Worm (Caenorhabditis elegans) whole organism, young adult: Measurements from ENCODE around the gene srsx-8.

Source experiments
- B0035.1 ChIP-seq: sonication (generic microtip); optimal IDR thresholded peaks from 2 replicates; lab custom pipeline; 2016; ENCODE audit warnings: missing genetic modification characterization, mild to moderate bottlenecking, missing compliant biosample characterization, missing genotype, missing genetic modification reagents
- C06A6.2 ChIP-seq: fragments of 200-800 bp; sonication (Bioruptor generic); conservative IDR thresholded peaks from 2 replicates; pipeline ENCODE4 v1.3.6; 2022; ENCODE audit warnings: missing genetic modification characterization, missing compliant biosample characterization
- D2030.7 ChIP-seq: fragments of 200-800 bp; sonication (Bioruptor generic); IDR thresholded peaks from 2 replicates; pipeline ENCODE4 v1.3.6; 2022; ENCODE audit warnings: missing genetic modification reagents, missing genetic modification characterization, missing compliant biosample characterization
- F23B12.7 ChIP-seq: sonication (generic microtip); optimal IDR thresholded peaks from 2 replicates; lab custom pipeline; 2017; ENCODE audit warnings: missing genetic modification characterization, mild to moderate bottlenecking, missing compliant biosample characterization, antibody characterized with exemption, moderate library complexity; ENCODE audit not compliant: insufficient read depth
- F49E8.2 ChIP-seq: sonication (generic microtip); optimal IDR thresholded peaks from 3 replicates; lab custom pipeline; 2017; ENCODE audit warnings: missing genetic modification characterization, mild to moderate bottlenecking, missing compliant biosample characterization, antibody characterized with exemption, moderate library complexity; ENCODE audit not compliant: insufficient read depth
- F52B5.7 ChIP-seq: sonication (generic microtip); optimal IDR thresholded peaks from 2 replicates; lab custom pipeline; 2016; ENCODE audit warnings: mild to moderate bottlenecking, missing genetic modification characterization, missing compliant biosample characterization
- F55B11.4 ChIP-seq: sonication (generic microtip); optimal IDR thresholded peaks from 2 replicates; lab custom pipeline; 2016; ENCODE audit warnings: missing compliant biosample characterization, missing genetic modification characterization, borderline replicate concordance; ENCODE audit not compliant: insufficient read depth
- F57C9.4 ChIP-seq: sonication (generic microtip); optimal IDR thresholded peaks from 2 replicates; lab custom pipeline; 2017; ENCODE audit warnings: mild to moderate bottlenecking, missing genetic modification characterization, missing compliant biosample characterization
- K12H6.12 ChIP-seq: fragments of 200-800 bp; sonication (Bioruptor generic); optimal IDR thresholded peaks from 2 replicates; lab custom pipeline; 2018; ENCODE audit warnings: mild to moderate bottlenecking, missing genetic modification characterization, missing compliant biosample characterization
- T26A5.8 ChIP-seq: sonication (generic microtip); optimal IDR thresholded peaks from 2 replicates; lab custom pipeline; 2016; ENCODE audit warnings: missing genetic modification characterization, missing compliant biosample characterization
- Y53F4B.3 ChIP-seq: fragments of 200-800 bp; sonication (Bioruptor generic); IDR thresholded peaks from 2 replicates; pipeline ENCODE4 v1.3.6; 2022; ENCODE audit warnings: missing genetic modification reagents, missing genetic modification characterization, missing compliant biosample characterization
- Y67H2A.10 ChIP-seq: fragments of 200-800 bp; sonication (Bioruptor generic); conservative IDR thresholded peaks from 2 replicates; pipeline ENCODE4 v1.3.6; 2022; ENCODE audit warnings: missing genetic modification reagents, missing genetic modification characterization, missing compliant biosample characterization
- bed-2 ChIP-seq: fragments of 200-800 bp; sonication (Bioruptor generic); IDR thresholded peaks from 2 replicates; pipeline ENCODE4 v1.3.6; 2022; ENCODE audit warnings: missing genetic modification reagents, missing genetic modification characterization, missing compliant biosample characterization
- chd-7 ChIP-seq: sonication (generic microtip); optimal IDR thresholded peaks from 2 replicates; lab custom pipeline; 2016; ENCODE audit warnings: mild to moderate bottlenecking, missing genetic modification characterization, moderate library complexity, missing compliant biosample characterization
- dox-1 ChIP-seq: fragments of 200-800 bp; sonication (Bioruptor generic); IDR thresholded peaks from 2 replicates; pipeline ENCODE4 v1.3.6; 2022; ENCODE audit warnings: missing genetic modification reagents, missing genetic modification characterization, missing compliant biosample characterization
- dpl-1 ChIP-seq: fragments of 150-350 bp; optimal IDR thresholded peaks from 2 replicates; lab custom pipeline; 2014; ENCODE audit warnings: missing biosample characterization, missing genetic modification reagents, missing genetic modification characterization
- fkh-3 ChIP-seq: sonication (generic microtip); optimal IDR thresholded peaks from 2 replicates; lab custom pipeline; 2016; ENCODE audit warnings: mild to moderate bottlenecking, missing genetic modification characterization, missing compliant biosample characterization
- lin-35 ChIP-seq, 3 experiments: fragments of 150-350 bp in 2 of 3; sonication (generic microtip) in 1 of 3; optimal IDR thresholded peaks; 2 replicates each; lab custom pipeline; 2014 to 2018; ENCODE audit warnings: missing biosample characterization in 3 of 3, missing genetic modification characterization in 3 of 3, missing genetic modification reagents in 3 of 3
- lin-40 ChIP-seq: sonication (generic microtip); optimal IDR thresholded peaks from 2 replicates; lab custom pipeline; 2016; ENCODE audit warnings: missing genetic modification characterization, mild to moderate bottlenecking, missing compliant biosample characterization, missing genotype, missing genetic modification reagents
- madf-3 ChIP-seq: fragments of 200-800 bp; sonication (Bioruptor generic); IDR thresholded peaks from 2 replicates; pipeline ENCODE4 v1.3.6; 2022; ENCODE audit warnings: missing genetic modification reagents, missing genetic modification characterization, missing compliant biosample characterization
- madf-6 ChIP-seq: fragments of 200-800 bp; sonication (Bioruptor generic); IDR thresholded peaks from 2 replicates; pipeline ENCODE4 v1.3.6; 2022; ENCODE audit warnings: missing genetic modification reagents, missing genetic modification characterization, missing compliant biosample characterization
- nfya-2 ChIP-seq: fragments of 200-800 bp; sonication (Bioruptor generic); IDR thresholded peaks from 2 replicates; pipeline ENCODE4 v1.3.6; 2022; ENCODE audit warnings: missing genetic modification reagents, missing genetic modification characterization, missing compliant biosample characterization
- nfyb-1 ChIP-seq: fragments of 200-800 bp; sonication (Bioruptor generic); IDR thresholded peaks from 2 replicates; pipeline ENCODE4 v1.3.6; 2022; ENCODE audit warnings: missing genetic modification reagents, missing genetic modification characterization, missing compliant biosample characterization
- nhr-120 ChIP-seq: fragments of 200-800 bp; sonication (Bioruptor generic); IDR thresholded peaks from 2 replicates; pipeline ENCODE4 v1.3.6; 2022; ENCODE audit warnings: missing genetic modification characterization, missing compliant biosample characterization
- nhr-27 ChIP-seq: fragments of 200-800 bp; sonication (Bioruptor generic); optimal IDR thresholded peaks from 2 replicates; lab custom pipeline; 2018; ENCODE audit warnings: mild to moderate bottlenecking, missing genetic modification characterization, moderate library complexity, missing compliant biosample characterization
- nhr-90 ChIP-seq: sonication (generic microtip); optimal IDR thresholded peaks from 2 replicates; lab custom pipeline; 2016; ENCODE audit warnings: missing genotype, mild to moderate bottlenecking, missing genetic modification characterization, missing compliant biosample characterization
- pbrm-1 ChIP-seq: fragments of 200-800 bp; sonication (Bioruptor generic); IDR thresholded peaks from 2 replicates; pipeline ENCODE4 v1.3.6; 2022; ENCODE audit warnings: missing genetic modification reagents, missing genetic modification characterization, missing compliant biosample characterization
- rcor-1 ChIP-seq: fragments of 200-800 bp; sonication (Bioruptor generic); IDR thresholded peaks from 2 replicates; pipeline ENCODE4 v1.3.6; 2022; ENCODE audit warnings: missing genetic modification reagents, missing genetic modification characterization, missing compliant biosample characterization
- sdz-38 ChIP-seq: sonication (generic microtip); optimal IDR thresholded peaks from 2 replicates; lab custom pipeline; 2016; ENCODE audit warnings: missing genotype, missing genetic modification characterization, missing compliant biosample characterization
- tlf-1 ChIP-seq: fragments of 200-800 bp; sonication (Bioruptor generic); optimal IDR thresholded peaks from 2 replicates; lab custom pipeline; 2018; ENCODE audit warnings: mild to moderate bottlenecking, missing genetic modification characterization, missing compliant biosample characterization
- zfh-2 ChIP-seq: fragments of 200-800 bp; sonication (Bioruptor generic); conservative IDR thresholded peaks from 2 replicates; pipeline ENCODE4 v1.3.6; 2022; ENCODE audit warnings: missing genetic modification reagents, missing genetic modification characterization, missing compliant biosample characterization
- ztf-22 ChIP-seq: fragments of 200-800 bp; sonication (Bioruptor generic); optimal IDR thresholded peaks from 2 replicates; lab custom pipeline; 2018; ENCODE audit warnings: mild to moderate bottlenecking, missing genetic modification characterization, moderate library complexity, missing compliant biosample characterization
- ztf-26 ChIP-seq: sonication (generic microtip); optimal IDR thresholded peaks from 2 replicates; lab custom pipeline; 2017; ENCODE audit warnings: missing genetic modification characterization, missing compliant biosample characterization

srsx-8 gene

ce11 chrV:1577092-1577709, 24.3 kb upstream of the srsx-8 start:
- TF ChIP-seq B0035.1 (tag; lab: Kevin White, UChicago) (no peak), nhr-120 (GFP tag; lab: Robert Waterston, UW) (no peak), lin-35 (GFP tag; optimal IDR thresholded peaks at IDR 0.05; lab: Kevin White, UChicago) (no peak), nhr-90 (tag; lab: Kevin White, UChicago) (no peak), madf-6 (GFP tag; lab: Robert Waterston, UW) (no peak), zfh-2 (GFP tag; lab: Robert Waterston, UW) (0 out of 2 replicates have a peak, but pooled peaks have one; percentile 26)

ce11 chrV:1575493-1576084, 22.7 kb upstream of the srsx-8 start:
- TF ChIP-seq ztf-26 (tag; lab: Kevin White, UChicago) (no peak), fkh-3 (no peak), sdz-38 (tag; lab: Kevin White, UChicago) (no peak), chd-7 (tag; lab: Kevin White, UChicago) (no peak), nfya-2 (GFP tag; lab: Robert Waterston, UW) (no peak), lin-40 (tag; lab: Kevin White, UChicago) (no peak), nhr-27 (tag; lab: Kevin White, UChicago) (no peak), F52B5.7 (tag; lab: Kevin White, UChicago) (no peak), rcor-1 (GFP tag; lab: Robert Waterston, UW) (no peak), ztf-22 (GFP tag; lab: Kevin White, UChicago) (no peak), dox-1 (GFP tag; lab: Robert Waterston, UW) (no peak), dpl-1 (GFP tag; lab: Kevin White, UChicago) (no peak), bed-2 (no peak), lin-35 (GFP tag; optimal IDR thresholded peaks at IDR 0.05; lab: Kevin White, UChicago) (no peak), tlf-1 (no peak), F57C9.4 (tag; lab: Kevin White, UChicago) (no peak), F23B12.7 (tag; lab: Kevin White, UChicago) (no peak), K12H6.12 (tag; lab: Kevin White, UChicago) (no peak)

- no peak for TF ChIP-seq fkh-3
These were observed 21.7 kb upstream of the srsx-8 start for ce11 chrV:1574599-1574998.

DNA sequence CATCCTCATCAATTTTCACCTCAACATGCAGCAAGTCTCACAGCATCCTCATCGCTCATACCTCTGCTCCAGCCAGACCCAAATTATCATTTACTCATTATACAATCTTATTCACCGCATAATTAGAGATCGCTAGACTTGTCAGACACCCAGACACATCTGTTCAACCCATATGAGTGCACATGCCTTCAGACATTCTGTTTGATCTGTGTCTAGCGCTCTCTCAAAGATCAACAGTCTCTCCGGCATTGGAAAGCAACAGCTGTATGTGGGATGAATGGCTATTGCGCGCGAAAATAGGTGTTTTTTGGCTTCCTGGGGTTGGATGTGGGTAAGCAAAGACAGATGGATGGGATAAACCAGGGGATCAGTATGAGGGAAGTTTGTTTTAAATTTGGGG, 19.7 kb upstream of the srsx-8 start:
- TF ChIP-seq C06A6.2 (GFP tag; lab: Robert Waterston, UW) (no peak), F55B11.4 (tag; lab: Kevin White, UChicago) (no peak), D2030.7 (GFP tag; lab: Robert Waterston, UW) (no peak), T26A5.8 (tag; lab: Kevin White, UChicago) (no peak), Y53F4B.3 (no peak), nfyb-1 (GFP tag; lab: Robert Waterston, UW) (no peak), madf-3 (no peak), pbrm-1 (GFP tag; lab: Robert Waterston, UW) (no peak)

DNA sequence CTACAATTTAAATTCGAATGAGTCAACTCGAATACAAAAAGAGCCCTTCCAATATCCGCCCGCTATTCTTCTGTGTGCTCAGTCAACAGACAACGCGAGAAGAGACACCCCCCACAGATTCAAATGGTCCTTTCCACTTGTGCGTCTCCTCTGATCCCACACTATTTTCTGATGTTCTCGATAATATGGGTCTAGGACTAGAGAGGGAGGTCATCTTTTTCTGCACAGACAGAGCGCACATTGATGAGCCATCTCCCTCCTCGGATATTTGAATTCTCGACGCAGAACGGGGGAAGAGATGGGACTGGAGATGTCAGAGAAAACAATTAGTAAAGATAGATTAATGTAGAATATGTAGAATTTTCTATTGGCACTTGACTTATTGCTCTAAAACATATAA, 17.8 kb upstream of the srsx-8 start:
- TF ChIP-seq F49E8.2 = no peak
- TF ChIP-seq Y67H2A.10 (GFP tag; lab: Robert Waterston, UW) = no peak
